Fruit fly (Drosophila melanogaster) whole organism, embryonic: ENCODE data around the gene Dpm3.

Experiments
- ATbp ChIP-seq: fragments of 200-800 bp; sonication (Bioruptor generic); optimal IDR thresholded peaks from 2 replicates; lab custom pipeline; 2017; ENCODE audit warnings: missing biosample characterization, mild to moderate bottlenecking, missing genetic modification characterization, missing genetic modification reagents
- Atf6 ChIP-seq: fragments of 200-800 bp; sonication (Bioruptor generic); IDR thresholded peaks from 2 replicates; pipeline ENCODE4 v1.3.6; 2022; ENCODE audit warnings: missing biosample characterization, missing genetic modification characterization
- CG10462 ChIP-seq: fragments of 200-800 bp; sonication (Bioruptor generic); optimal IDR thresholded peaks from 2 replicates; lab custom pipeline; 2016; ENCODE audit warnings: missing biosample characterization, missing genetic modification characterization
- CG10543 ChIP-seq: fragments of 200-800 bp; sonication (Bioruptor generic); optimal IDR thresholded peaks from 3 replicates; lab custom pipeline; 2017; ENCODE audit warnings: missing biosample characterization, mild to moderate bottlenecking, missing genetic modification characterization, moderate library complexity
- CG12104 ChIP-seq: fragments of 200-800 bp; sonication (Bioruptor generic); optimal IDR thresholded peaks from 3 replicates; lab custom pipeline; 2016; ENCODE audit warnings: missing biosample characterization, missing genetic modification characterization
- CG12769 ChIP-seq: fragments of 200-800 bp; sonication (Bioruptor generic); optimal IDR thresholded peaks from 2 replicates; lab custom pipeline; 2019; ENCODE audit warnings: missing biosample characterization, mild to moderate bottlenecking, missing genetic modification characterization, moderate library complexity
- CG13123 ChIP-seq: fragments of 200-800 bp; sonication (Bioruptor generic); optimal IDR thresholded peaks from 2 replicates; lab custom pipeline; 2016; ENCODE audit warnings: missing biosample characterization, missing genetic modification characterization
- CG14014 ChIP-seq: fragments of 200-800 bp; sonication (Bioruptor generic); IDR thresholded peaks from 2 replicates; pipeline ENCODE4 v1.3.6; 2022; ENCODE audit warnings: missing biosample characterization, missing genetic modification characterization
- CG14050 ChIP-seq: fragments of 200-800 bp; sonication (Bioruptor generic); IDR thresholded peaks from 3 replicates; pipeline ENCODE4 v1.3.6; 2022; ENCODE audit warnings: missing biosample characterization, missing genetic modification characterization
- CG14441 ChIP-seq: fragments of 200-800 bp; sonication (Bioruptor generic); IDR thresholded peaks from 2 replicates; pipeline ENCODE4 v1.3.6; 2022; ENCODE audit warnings: missing biosample characterization, missing genetic modification characterization
- CG14860 ChIP-seq: fragments of 200-800 bp; sonication (Bioruptor generic); IDR thresholded peaks from 3 replicates; pipeline ENCODE4 v1.3.6; 2022; ENCODE audit warnings: missing biosample characterization, missing genetic modification characterization; ENCODE audit not compliant: partially characterized antibody
- CG15073 ChIP-seq: fragments of 200-800 bp; sonication (Bioruptor generic); optimal IDR thresholded peaks from 2 replicates; lab custom pipeline; 2016; ENCODE audit warnings: missing biosample characterization, missing genetic modification characterization
- CG1603 ChIP-seq: fragments of 200-800 bp; sonication (Bioruptor generic); optimal IDR thresholded peaks from 2 replicates; lab custom pipeline; 2019; ENCODE audit warnings: missing biosample characterization, mild to moderate bottlenecking, missing genetic modification characterization, moderate library complexity
- CG17568 ChIP-seq: fragments of 200-800 bp; sonication (Bioruptor generic); optimal IDR thresholded peaks from 2 replicates; lab custom pipeline; 2018; ENCODE audit warnings: missing biosample characterization, mild to moderate bottlenecking, missing genetic modification characterization, moderate library complexity
- CG17612 ChIP-seq: fragments of 200-800 bp; sonication (Bioruptor generic); IDR thresholded peaks from 2 replicates; pipeline ENCODE4 v1.3.6; 2022; ENCODE audit warnings: missing biosample characterization, missing genetic modification characterization
- CG17829 ChIP-seq: fragments of 200-800 bp; optimal IDR thresholded peaks from 2 replicates; lab custom pipeline; 2019; ENCODE audit warnings: missing biosample characterization, mild to moderate bottlenecking, missing genetic modification characterization, moderate library complexity
- CG18262 ChIP-seq: fragments of 200-800 bp; optimal IDR thresholded peaks from 3 replicates; lab custom pipeline; 2019; ENCODE audit warnings: missing biosample characterization, mild to moderate bottlenecking, missing genetic modification characterization, moderate library complexity
- CG18599 ChIP-seq: fragments of 200-800 bp; sonication (Bioruptor generic); optimal IDR thresholded peaks from 3 replicates; lab custom pipeline; 2017; ENCODE audit warnings: missing biosample characterization, missing genetic modification characterization, mild to moderate bottlenecking, moderate library complexity, missing genetic modification reagents
- CG3995 ChIP-seq: fragments of 200-800 bp; sonication (Bioruptor generic); optimal IDR thresholded peaks from 3 replicates; lab custom pipeline; 2016; ENCODE audit warnings: missing biosample characterization, missing genetic modification characterization
- CG4424 ChIP-seq: fragments of 200-800 bp; sonication (Bioruptor generic); optimal IDR thresholded peaks from 3 replicates; lab custom pipeline; 2016; ENCODE audit warnings: missing biosample characterization, missing genetic modification characterization
- CG6791 ChIP-seq: fragments of 200-800 bp; sonication (Bioruptor generic); IDR thresholded peaks from 3 replicates; pipeline ENCODE4 v1.3.6; 2022; ENCODE audit warnings: missing biosample characterization, missing genetic modification characterization; ENCODE audit not compliant: partially characterized antibody
- CG8478 ChIP-seq: fragments of >200 bp; optimal IDR thresholded peaks from 2 replicates; lab custom pipeline; 2018
- Chrac-16 ChIP-seq: fragments of 200-800 bp; sonication (Bioruptor generic); optimal IDR thresholded peaks from 3 replicates; lab custom pipeline; 2016; ENCODE audit warnings: missing biosample characterization, missing genetic modification characterization
- Doc2 ChIP-seq: fragments of 200-800 bp; sonication (Bioruptor generic); IDR thresholded peaks from 2 replicates; pipeline ENCODE4 v1.3.6; 2022; ENCODE audit warnings: missing biosample characterization, missing genetic modification characterization
- HmgD ChIP-seq: fragments of 200-800 bp; sonication (Bioruptor generic); optimal IDR thresholded peaks from 3 replicates; lab custom pipeline; 2016; ENCODE audit warnings: missing biosample characterization, missing genetic modification characterization
- Hmx ChIP-seq: fragments of 200-800 bp; sonication (Bioruptor generic); optimal IDR thresholded peaks from 2 replicates; lab custom pipeline; 2016; ENCODE audit warnings: missing biosample characterization, missing genetic modification characterization
- Hr3 ChIP-seq: fragments of 200-800 bp; sonication (Bioruptor generic); optimal IDR thresholded peaks from 3 replicates; lab custom pipeline; 2016; ENCODE audit warnings: missing biosample characterization, missing genetic modification characterization
- Hr51 ChIP-seq, 2 experiments: fragments of 200-800 bp; sonication (Bioruptor generic); optimal IDR thresholded peaks; 2 replicates in 1 of 2; 3 replicates in 1 of 2; lab custom pipeline; 2016 to 2018; ENCODE audit warnings: missing biosample characterization in 2 of 2, missing genetic modification characterization in 2 of 2, mild to moderate bottlenecking in 1 of 2, moderate library complexity in 1 of 2
- Meics ChIP-seq: fragments of 200-800 bp; sonication (Bioruptor generic); optimal IDR thresholded peaks from 2 replicates; lab custom pipeline; 2017; ENCODE audit warnings: missing biosample characterization, mild to moderate bottlenecking, missing genetic modification characterization
- NFAT ChIP-seq: fragments of 200-800 bp; sonication (Bioruptor generic); IDR thresholded peaks from 2 replicates; pipeline ENCODE4 v1.3.6; 2022; ENCODE audit warnings: missing biosample characterization, missing genetic modification characterization
- NK7.1 ChIP-seq: fragments of 200-800 bp; sonication (Bioruptor generic); optimal IDR thresholded peaks from 3 replicates; lab custom pipeline; 2016; ENCODE audit warnings: missing biosample characterization, missing genetic modification characterization
- Pdp1 ChIP-seq, 2 experiments: fragments of 200-800 bp; sonication (Bioruptor generic); optimal IDR thresholded peaks; 3 replicates each; lab custom pipeline; 2016; ENCODE audit warnings: missing biosample characterization in 2 of 2, missing genetic modification characterization in 2 of 2, mild to moderate bottlenecking in 1 of 2, moderate library complexity in 1 of 2
- Side ChIP-seq: fragments of 200-800 bp; sonication (Bioruptor generic); optimal IDR thresholded peaks from 2 replicates; lab custom pipeline; 2016; ENCODE audit warnings: missing biosample characterization, missing genetic modification characterization
- ap ChIP-seq: fragments of 200-800 bp; sonication (Bioruptor generic); IDR thresholded peaks from 2 replicates; pipeline ENCODE4 v1.3.6; 2022; ENCODE audit warnings: missing biosample characterization, missing genetic modification characterization
- chinmo ChIP-seq: fragments of 200-800 bp; sonication (Bioruptor generic); IDR thresholded peaks from 4 replicates; pipeline ENCODE4 v1.3.6; 2022; ENCODE audit warnings: missing biosample characterization, missing genetic modification characterization; ENCODE audit not compliant: partially characterized antibody
- crc ChIP-seq: fragments of 200-800 bp; sonication (Bioruptor generic); optimal IDR thresholded peaks from 2 replicates; lab custom pipeline; 2016; ENCODE audit warnings: missing biosample characterization, missing genetic modification characterization
- crp ChIP-seq, 2 experiments: fragments of 200-800 bp; sonication (Bioruptor generic); optimal IDR thresholded peaks; 2 replicates in 1 of 2; 3 replicates in 1 of 2; lab custom pipeline; 2017; ENCODE audit warnings: missing biosample characterization in 2 of 2, missing genetic modification characterization in 2 of 2, mild to moderate bottlenecking in 1 of 2, moderate library complexity in 1 of 2
- cwo ChIP-seq: fragments of 200-800 bp; sonication (Bioruptor generic); optimal IDR thresholded peaks from 3 replicates; lab custom pipeline; 2017; ENCODE audit warnings: missing biosample characterization, missing genetic modification characterization, mild to moderate bottlenecking, moderate library complexity, missing genetic modification reagents
- gce ChIP-seq: fragments of 200-800 bp; sonication (Bioruptor generic); IDR thresholded peaks from 3 replicates; pipeline ENCODE4 v1.3.6; 2022; ENCODE audit warnings: missing biosample characterization, missing genetic modification characterization
- gfzf ChIP-seq: fragments of 200-800 bp; sonication (Bioruptor generic); optimal IDR thresholded peaks from 2 replicates; lab custom pipeline; 2016; ENCODE audit warnings: missing biosample characterization, mild to moderate bottlenecking, missing genetic modification characterization, moderate library complexity
- grau ChIP-seq: fragments of 200-800 bp; optimal IDR thresholded peaks from 3 replicates; lab custom pipeline; 2019; ENCODE audit warnings: missing biosample characterization, mild to moderate bottlenecking, missing genetic modification characterization, moderate library complexity
- h ChIP-seq: fragments of >200 bp; optimal IDR thresholded peaks from 2 replicates; lab custom pipeline; 2017
- inv ChIP-seq: fragments of 200-800 bp; sonication (Bioruptor generic); IDR thresholded peaks from 2 replicates; pipeline ENCODE4 v1.3.6; 2022; ENCODE audit warnings: missing biosample characterization, missing genetic modification characterization; ENCODE audit not compliant: partially characterized antibody
- mam ChIP-seq: fragments of 200-800 bp; sonication (Bioruptor generic); optimal IDR thresholded peaks from 3 replicates; lab custom pipeline; 2016; ENCODE audit warnings: missing biosample characterization, missing genetic modification characterization
- org-1 ChIP-seq: fragments of 200-800 bp; sonication (Bioruptor generic); optimal IDR thresholded peaks from 2 replicates; lab custom pipeline; 2017; ENCODE audit warnings: missing biosample characterization, missing genetic modification characterization
- row ChIP-seq: fragments of 200-800 bp; sonication (Bioruptor generic); IDR thresholded peaks from 3 replicates; pipeline ENCODE4 v1.3.6; 2022; ENCODE audit warnings: missing biosample characterization, missing genetic modification characterization
- tgo ChIP-seq: fragments of 200-800 bp; sonication (Bioruptor generic); IDR thresholded peaks from 3 replicates; pipeline ENCODE4 v1.3.6; 2022; ENCODE audit warnings: missing biosample characterization, missing genetic modification characterization
- tio ChIP-seq: fragments of 200-800 bp; sonication (Bioruptor generic); optimal IDR thresholded peaks from 2 replicates; lab custom pipeline; 2017; ENCODE audit warnings: missing biosample characterization, missing genetic modification characterization, inconsistent platforms
- trh ChIP-seq: fragments of 200-800 bp; sonication (Bioruptor generic); optimal IDR thresholded peaks from 2 replicates; lab custom pipeline; 2016; ENCODE audit warnings: missing biosample characterization, missing genetic modification characterization
- twi ChIP-seq: fragments of 200-800 bp; optimal IDR thresholded peaks from 2 replicates; lab custom pipeline; 2019; ENCODE audit warnings: missing biosample characterization, mild to moderate bottlenecking, missing genetic modification characterization, moderate library complexity
- zf30C ChIP-seq: fragments of 200-800 bp; sonication (Bioruptor generic); optimal IDR thresholded peaks from 3 replicates; lab custom pipeline; 2018; ENCODE audit warnings: missing biosample characterization, mild to moderate bottlenecking, missing genetic modification characterization

Gene Dpm3

DNA sequence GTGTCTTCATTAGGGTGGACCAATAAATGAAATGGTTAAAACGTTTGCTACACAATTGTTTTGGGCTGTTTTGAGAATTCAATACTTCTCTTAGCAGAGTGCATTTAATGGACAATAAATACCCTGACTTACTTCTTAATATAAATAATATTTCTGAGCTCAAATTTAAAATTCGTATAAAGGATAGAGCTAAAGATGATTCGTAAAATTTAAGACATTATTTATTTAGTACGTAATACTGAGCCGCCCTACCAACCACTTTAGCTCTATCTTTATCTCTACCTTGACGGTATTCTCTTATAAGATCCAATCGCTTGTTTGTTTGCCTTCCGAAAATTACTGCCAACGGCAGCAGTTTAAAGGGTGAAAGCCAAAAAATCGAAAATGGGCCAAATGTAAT is 30.8 kb upstream of the Dpm3 start (continued):
- TF ChIP-seq Pdp1 (GFP tag; optimal IDR thresholded peaks at IDR 0.05; lab: Kevin White, UChicago) (peak; percentile 33 to 63), CG1603 (tag; lab: Kevin White, UChicago) (peak; percentile 73), gce (GFP tag; lab: Robert Waterston, UW) (0 out of 3 replicates have a peak, but pooled peaks have one; percentile 20), CG15073 (GFP tag; lab: Kevin White, UChicago) (no peak), CG13123 (GFP tag; lab: Kevin White, UChicago) (peak; percentile 27), Hmx (GFP tag; lab: Kevin White, UChicago) (no peak), twi (tag; lab: Kevin White, UChicago) (peak; percentile 75), crc (GFP tag; lab: Kevin White, UChicago) (peak; percentile 45), CG8478 (no peak), CG3995 (GFP tag; lab: Kevin White, UChicago) (peak; percentile 35), zf30C (GFP tag; lab: Kevin White, UChicago) (no peak), CG18599 (GFP tag; lab: Kevin White, UChicago) (peak; percentile 64), inv (no peak), CG12769 (tag; lab: Kevin White, UChicago) (peak; percentile 82), Side (GFP tag; lab: Kevin White, UChicago) (peak; percentile 44), tio (GFP tag; lab: Kevin White, UChicago) (peak; percentile 85), CG12104 (GFP tag; lab: Kevin White, UChicago) (peak; percentile 58), Doc2 (GFP tag; lab: Robert Waterston, UW) (no peak), CG17568 (GFP tag; lab: Kevin White, UChicago) (peak; percentile 97), tgo (GFP tag; lab: Robert Waterston, UW) (peak; percentile 66; the same call in 2 of the 3 replicates), HmgD (no peak), chinmo (GFP tag; lab: Robert Waterston, UW) (no peak), grau (tag; lab: Kevin White, UChicago) (peak; percentile 91), trh (GFP tag; lab: Kevin White, UChicago) (peak; percentile 60), Hr3 (peak; percentile 66), CG14014 (GFP tag; lab: Robert Waterston, UW) (peak; percentile 86), Meics (GFP tag; lab: Kevin White, UChicago) (peak; percentile 78), h (lab: Kevin White, UChicago) (no peak), CG17829 (peak; percentile 87), CG14860 (GFP tag; lab: Robert Waterston, UW) (no peak), CG4424 (GFP tag; lab: Kevin White, UChicago) (peak; percentile 73), row (GFP tag; lab: Robert Waterston, UW) (peak; percentile 87), NFAT (GFP tag; lab: Robert Waterston, UW) (0 out of 2 replicates have a peak, but pooled peaks have one; percentile 12), org-1 (GFP tag; lab: Kevin White, UChicago) (peak; percentile 81), CG10462 (peak; percentile 72), CG14441 (GFP tag; lab: Robert Waterston, UW) (peak; percentile 83), CG14050 (peak; percentile 85), CG6791 (GFP tag; lab: Robert Waterston, UW) (no peak), ATbp (GFP tag; lab: Kevin White, UChicago) (peak; percentile 71), CG18262 (tag; lab: Kevin White, UChicago) (peak; percentile 81), mam (GFP tag; lab: Kevin White, UChicago) (peak; percentile 50), gfzf (GFP tag; lab: Kevin White, UChicago) (no peak), cwo (GFP tag; lab: Kevin White, UChicago) (peak; percentile 44), crp (GFP tag; optimal IDR thresholded peaks at IDR 0.05; lab: Kevin White, UChicago) (peak in 1 of 2 experiments; percentile 41), CG10543 (peak; percentile 15), Hr51 (GFP tag; optimal IDR thresholded peaks at IDR 0.05; lab: Kevin White, UChicago) (peak; percentile 10 to 95), Chrac-16 (GFP tag; lab: Kevin White, UChicago) (peak; percentile 73), NK7.1 (GFP tag; lab: Kevin White, UChicago) (no peak), ap (peak; percentile 63), Atf6 (GFP tag; lab: Robert Waterston, UW) (peak; percentile 85), CG17612 (0 out of 2 replicates have a peak, but pooled peaks have one; percentile 30)
